Fruit fly (Drosophila melanogaster): Measurements from ENCODE around the gene CG12301.

CG12301 gene

DNA sequence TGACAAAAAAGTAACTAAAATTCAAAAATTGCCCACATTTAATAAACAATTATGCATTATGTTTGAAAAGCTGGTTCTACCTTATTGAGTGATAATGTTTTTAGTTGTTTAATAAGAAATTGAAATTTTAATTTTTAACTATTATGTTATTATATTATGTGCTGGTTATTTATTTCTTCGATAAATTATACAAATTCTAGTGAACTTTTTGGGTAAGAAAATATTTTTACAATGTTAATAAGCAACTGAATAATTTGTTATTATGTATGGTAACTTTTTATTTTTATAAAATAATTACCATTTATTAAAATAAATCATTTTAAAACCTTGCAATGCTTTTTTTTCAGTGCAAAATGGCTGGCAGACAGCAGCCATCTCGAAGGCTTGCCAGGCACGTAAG is 35.9 kb downstream of the CG12301 start:
- TF ChIP-seq rn (GFP tag; IDR thresholded peaks at IDR 0.05) (no peak), D1 (tag; optimal IDR thresholded peaks at IDR 0.05) (no peak), CG14655 (GFP tag; optimal IDR thresholded peaks at IDR 0.05) (no peak), CG8301 (tag; optimal IDR thresholded peaks at IDR 0.05) (no peak), gl (tag; optimal IDR thresholded peaks at IDR 0.05) (no peak), EcR (GFP tag; optimal IDR thresholded peaks at IDR 0.05) (no peak), Pif1A (GFP tag; optimal IDR thresholded peaks at IDR 0.05) (no peak), CG32121 (GFP tag; IDR thresholded peaks at IDR 0.05) (no peak), CG9948 (tag; optimal IDR thresholded peaks at IDR 0.05) (no peak), CG34367 (tag; optimal IDR thresholded peaks at IDR 0.05) (no peak), CG17806 (tag; optimal IDR thresholded peaks at IDR 0.05) (no peak)

DNA sequence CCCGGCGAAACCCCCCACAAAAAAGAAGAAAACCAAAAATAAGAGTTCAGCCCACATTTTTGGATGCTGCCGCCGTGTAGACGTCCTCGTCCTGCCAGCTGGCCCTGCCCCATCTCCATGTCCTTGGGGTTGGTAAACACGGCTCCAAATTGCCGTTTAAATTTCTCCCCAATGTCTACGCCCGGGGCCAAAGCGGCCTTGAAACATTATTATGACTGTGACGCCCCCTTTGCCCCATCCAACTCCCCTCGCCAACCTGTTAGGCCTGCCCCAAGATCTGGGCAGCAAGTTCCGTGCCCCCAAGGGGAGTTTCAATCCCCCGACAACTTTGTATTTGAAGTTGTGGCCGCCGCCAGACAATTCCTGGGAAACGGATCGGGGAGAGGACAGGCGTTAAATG is 36.3 kb downstream of the CG12301 start:
- no peak for TF ChIP-seq Pif1B (GFP tag; optimal IDR thresholded peaks at IDR 0.05)
- TF ChIP-seq rn (GFP tag; IDR thresholded peaks at IDR 0.05), result no peak
- no peak for TF ChIP-seq CG32121 (GFP tag; IDR thresholded peaks at IDR 0.05)
- no peak for TF ChIP-seq CG9948 (tag; optimal IDR thresholded peaks at IDR 0.05)
- TF ChIP-seq Ets98B (GFP tag; IDR thresholded peaks at IDR 0.05), result no peak
- TF ChIP-seq CG17806 (tag; optimal IDR thresholded peaks at IDR 0.05), result no peak
- TF ChIP-seq CG34367 (tag; optimal IDR thresholded peaks at IDR 0.05), result no peak
- no peak for TF ChIP-seq CG8159 (tag; optimal IDR thresholded peaks at IDR 0.05)

DNA sequence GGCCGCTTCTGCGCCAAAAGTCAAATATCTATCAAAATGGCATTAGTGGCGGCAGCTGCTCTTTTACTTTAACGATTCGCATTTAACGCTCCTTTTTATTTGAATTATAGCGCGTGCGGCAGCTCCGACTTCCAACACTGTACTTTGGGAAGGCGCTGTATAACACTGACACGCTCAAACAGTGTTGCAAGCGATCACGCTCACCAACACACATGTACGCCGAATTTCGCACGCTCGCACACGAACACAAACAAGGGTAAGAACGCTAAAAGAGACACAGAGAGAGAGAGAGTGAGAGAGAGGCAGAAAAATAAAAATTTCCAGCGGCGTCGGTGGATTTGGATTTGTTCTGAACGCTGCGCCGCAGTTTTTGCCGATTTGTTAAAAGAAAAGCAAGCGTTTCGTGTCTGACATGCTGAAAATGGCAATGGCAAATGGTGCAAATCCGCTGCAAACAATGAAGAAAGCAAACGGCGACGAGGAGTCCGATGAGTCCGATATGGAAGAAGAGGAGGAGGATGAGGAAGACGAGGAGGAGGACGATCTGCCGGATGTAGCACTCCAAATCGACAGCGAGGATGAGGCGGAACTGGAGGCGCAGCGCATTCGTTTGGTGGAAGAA is 39.1 kb downstream of the CG12301 start, which contains the start of gene Phs:
TSS of gene Phs (plus strand) at position 276 of the 622 bp plus-strand sequence.
- TF ChIP-seq CG13204 (GFP tag; optimal IDR thresholded peaks at IDR 0.05), result peak; percentile 38
- peak; percentile 63 for TF ChIP-seq Pif1B (GFP tag; optimal IDR thresholded peaks at IDR 0.05)
- peak; percentile 76 for TF ChIP-seq Ets98B (GFP tag; IDR thresholded peaks at IDR 0.05)
- no peak for TF ChIP-seq Pif1A (GFP tag; optimal IDR thresholded peaks at IDR 0.05)
- TF ChIP-seq EcR (GFP tag; optimal IDR thresholded peaks at IDR 0.05), result peak; percentile 64
- TF ChIP-seq D1 (tag; optimal IDR thresholded peaks at IDR 0.05), result peak; percentile 9
- peak; percentile 82 for TF ChIP-seq CG4496 (GFP tag; IDR thresholded peaks at IDR 0.05)
- peak; percentile 46 for TF ChIP-seq CG15710 (tag; optimal IDR thresholded peaks at IDR 0.05)
- TF ChIP-seq Snoo (tag; optimal IDR thresholded peaks at IDR 0.05), result peak; percentile 73
- TF ChIP-seq CG17806 (tag; optimal IDR thresholded peaks at IDR 0.05), result peak; percentile 27
- TF ChIP-seq CG8159 (tag; optimal IDR thresholded peaks at IDR 0.05), result peak; percentile 52
- peak; percentile 2 for TF ChIP-seq gl (tag; optimal IDR thresholded peaks at IDR 0.05)
- TF ChIP-seq CG10348 (GFP tag; IDR thresholded peaks at IDR 0.05), result no peak
- no peak for TF ChIP-seq CG8301 (tag; optimal IDR thresholded peaks at IDR 0.05)
- no peak for TF ChIP-seq CG12605 (GFP tag; IDR thresholded peaks at IDR 0.05)
- no peak for TF ChIP-seq rn (GFP tag; IDR thresholded peaks at IDR 0.05)
- TF ChIP-seq CG14655 (GFP tag; optimal IDR thresholded peaks at IDR 0.05), result no peak
- peak; percentile 73 for TF ChIP-seq CG32121 (GFP tag; IDR thresholded peaks at IDR 0.05)
- no peak for TF ChIP-seq CG9948 (tag; optimal IDR thresholded peaks at IDR 0.05)
- peak; percentile 44 for TF ChIP-seq CG34367 (tag; optimal IDR thresholded peaks at IDR 0.05)
- peak; percentile 81 for TF ChIP-seq fd96Ca (GFP tag; IDR thresholded peaks at IDR 0.05)

DNA sequence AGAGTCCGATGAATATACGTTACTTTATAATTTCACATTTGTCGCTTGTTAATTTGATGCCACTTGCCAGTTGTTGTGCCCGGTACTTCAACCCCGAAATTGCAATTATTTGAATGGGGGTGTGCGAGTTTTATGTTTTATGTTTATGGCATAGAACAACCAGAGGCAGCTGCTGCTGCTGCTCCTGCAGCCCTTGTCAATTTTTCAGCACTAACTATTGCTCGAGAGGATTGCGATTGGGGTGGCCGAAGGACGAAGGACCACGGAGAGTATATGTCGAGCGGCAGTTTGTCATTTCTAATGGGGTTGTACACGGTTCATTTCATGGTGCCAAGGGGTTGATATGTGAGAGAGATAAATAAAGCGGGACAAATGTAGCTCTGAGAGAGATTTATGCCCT is 43.5 kb downstream of the CG12301 start:
- TF ChIP-seq CG4496 (GFP tag; IDR thresholded peaks at IDR 0.05) (peak; percentile 11; the same call in 1 of the 3 replicates), CG17806 (tag; optimal IDR thresholded peaks at IDR 0.05) (no peak)

DNA sequence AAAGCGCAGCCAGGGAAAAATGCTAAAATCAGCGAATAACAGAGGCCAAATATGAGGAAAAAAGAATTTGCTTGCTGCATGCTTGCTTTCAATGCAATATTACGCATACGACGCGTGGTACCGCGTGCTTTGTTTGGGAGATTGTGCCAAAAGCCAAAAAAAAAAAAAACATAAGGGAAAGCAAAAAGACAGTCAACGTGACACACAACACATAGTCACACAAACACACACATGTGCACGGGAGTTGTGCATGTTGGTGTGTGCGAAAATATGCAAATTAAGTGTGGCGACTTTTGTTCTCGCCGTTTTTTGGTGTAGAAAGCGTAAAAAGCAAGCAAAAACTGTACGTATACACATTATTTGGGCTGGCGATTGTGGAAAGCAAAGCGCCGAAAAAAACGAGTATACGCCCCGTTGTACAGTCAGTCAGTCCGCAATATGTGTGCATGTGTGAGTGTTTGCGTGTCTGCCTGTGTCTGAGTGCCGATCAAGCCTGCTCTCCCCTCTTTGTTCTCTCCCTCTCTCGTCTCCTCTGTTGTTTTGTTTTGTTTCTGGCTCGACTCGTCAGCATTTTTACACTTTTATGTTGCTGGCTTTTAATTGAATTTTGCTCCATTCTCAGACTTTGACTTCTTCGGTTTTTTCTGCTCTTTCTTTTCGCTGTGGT is 44.5 kb downstream of the CG12301 start:
- TF ChIP-seq CG4496 (GFP tag; IDR thresholded peaks at IDR 0.05) (peak; percentile 65; the same call in 2 of the 3 replicates), CG9948 (tag; optimal IDR thresholded peaks at IDR 0.05) (no peak)

DNA sequence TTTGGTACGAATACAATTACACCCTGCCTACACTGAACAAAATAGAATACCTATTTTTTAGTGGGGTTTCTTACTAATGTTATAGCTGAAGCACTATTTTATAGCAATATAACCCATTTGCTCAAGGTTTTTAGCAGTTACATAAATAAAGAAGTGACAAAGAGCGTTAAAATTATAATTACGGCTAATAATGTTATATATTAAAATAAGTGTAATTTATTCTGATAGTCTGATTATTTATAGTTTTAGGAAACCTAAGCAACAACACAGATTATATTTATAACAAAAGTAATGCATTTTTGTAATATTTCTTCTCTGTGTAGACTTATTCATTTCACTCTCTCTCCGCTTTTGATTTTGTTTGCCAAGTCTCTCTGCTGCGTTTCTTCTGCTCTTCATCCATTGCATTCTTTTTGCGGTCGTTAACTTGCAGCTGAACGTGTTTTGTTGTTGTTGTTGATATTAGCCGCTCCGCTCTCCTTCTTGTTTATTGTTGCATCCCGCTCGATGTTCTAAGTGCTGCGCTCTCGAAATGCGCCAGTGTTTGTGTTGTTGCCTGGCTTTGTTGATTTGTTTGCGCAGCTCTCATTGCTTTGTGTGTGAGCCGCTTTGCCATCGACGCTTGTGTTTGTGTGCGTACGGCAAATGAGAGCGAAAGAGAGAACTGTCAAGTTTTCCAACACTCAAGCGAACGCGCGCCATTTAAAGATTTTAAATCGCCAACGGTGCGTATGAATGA is 45.2 kb downstream of the CG12301 start:
- TF ChIP-seq Pif1A (GFP tag; optimal IDR thresholded peaks at IDR 0.05) (peak; percentile 62), Ets98B (GFP tag; IDR thresholded peaks at IDR 0.05) (peak; percentile 74), CG8159 (tag; optimal IDR thresholded peaks at IDR 0.05) (peak; percentile 97), CG13204 (GFP tag; optimal IDR thresholded peaks at IDR 0.05) (peak; percentile 64), Pif1B (GFP tag; optimal IDR thresholded peaks at IDR 0.05) (peak; percentile 78), gl (tag; optimal IDR thresholded peaks at IDR 0.05) (peak; percentile 49), CG9948 (tag; optimal IDR thresholded peaks at IDR 0.05) (peak; percentile 98), CG10348 (GFP tag; IDR thresholded peaks at IDR 0.05) (no peak; the same call in none of the 2 replicates), CG34367 (tag; optimal IDR thresholded peaks at IDR 0.05) (peak; percentile 90), CG4496 (GFP tag; IDR thresholded peaks at IDR 0.05) (peak; percentile 87), fd96Ca (GFP tag; IDR thresholded peaks at IDR 0.05) (no peak; the same call in none of the 3 replicates), CG15710 (tag; optimal IDR thresholded peaks at IDR 0.05) (peak; percentile 96), rn (GFP tag; IDR thresholded peaks at IDR 0.05) (peak; percentile 90), CG32121 (GFP tag; IDR thresholded peaks at IDR 0.05) (peak; percentile 96), CG14655 (GFP tag; optimal IDR thresholded peaks at IDR 0.05) (peak; percentile 98), D1 (tag; optimal IDR thresholded peaks at IDR 0.05) (peak; percentile 93), CG17806 (tag; optimal IDR thresholded peaks at IDR 0.05) (peak; percentile 94), CG8301 (tag; optimal IDR thresholded peaks at IDR 0.05) (peak; percentile 98), CG12605 (GFP tag; IDR thresholded peaks at IDR 0.05) (peak; percentile 72), EcR (GFP tag; optimal IDR thresholded peaks at IDR 0.05) (peak; percentile 97), Snoo (tag; optimal IDR thresholded peaks at IDR 0.05) (peak; percentile 96)

All from whole organism, pupa.